Worm (Caenorhabditis elegans) whole organism, L4 larva: ENCODE data around the gene wrm-1.

Source experiments
- mdl-1 ChIP-seq, 2 experiments: fragments of 150-350 bp in 1 of 2; sonication (generic microtip) in 1 of 2; optimal IDR thresholded peaks; 2 replicates each; lab custom pipeline; 2014 to 2017; ENCODE audit warnings: missing biosample characterization in 2 of 2, missing genetic modification characterization in 2 of 2
- mxl-2 ChIP-seq: fragments of 200-800 bp; sonication (Bioruptor generic); conservative IDR thresholded peaks from 2 replicates; pipeline ENCODE4 v1.3.6; 2022; ENCODE audit warnings: missing genetic modification reagents, missing genetic modification characterization, missing compliant biosample characterization

DNA sequence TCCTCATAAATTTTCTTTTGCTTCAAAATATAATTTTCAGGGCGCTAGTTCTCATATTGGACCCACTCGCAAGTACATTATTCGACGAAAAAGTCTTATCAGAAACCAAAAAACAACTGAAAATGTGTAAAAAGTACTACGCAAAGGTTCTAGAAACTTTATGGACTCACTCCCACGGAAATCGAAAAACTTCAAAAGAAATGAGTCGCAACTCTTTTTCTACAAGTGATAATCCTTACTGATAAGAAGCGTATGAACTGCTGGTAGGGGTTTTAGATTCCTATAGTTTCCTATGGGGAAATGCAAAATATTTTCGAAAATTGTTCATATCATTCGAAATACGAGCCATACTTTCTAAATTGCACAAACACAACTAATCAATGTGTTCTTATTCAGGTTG lies 21.9 kb downstream of the wrm-1 start, which contains the start of gene B0244.5:
- TF ChIP-seq mdl-1 (tag; optimal IDR thresholded peaks at IDR 0.05; lab: Kevin White, UChicago): no peak
- TF ChIP-seq mxl-2 (GFP tag; lab: Robert Waterston, UW): no peak
